Worm (Caenorhabditis elegans): ENCODE data around the gene sra-36.
A peak's percentile ranks its signal among the peaks of the same experiment; 100 is the strongest.

sra-36 gene

DNA sequence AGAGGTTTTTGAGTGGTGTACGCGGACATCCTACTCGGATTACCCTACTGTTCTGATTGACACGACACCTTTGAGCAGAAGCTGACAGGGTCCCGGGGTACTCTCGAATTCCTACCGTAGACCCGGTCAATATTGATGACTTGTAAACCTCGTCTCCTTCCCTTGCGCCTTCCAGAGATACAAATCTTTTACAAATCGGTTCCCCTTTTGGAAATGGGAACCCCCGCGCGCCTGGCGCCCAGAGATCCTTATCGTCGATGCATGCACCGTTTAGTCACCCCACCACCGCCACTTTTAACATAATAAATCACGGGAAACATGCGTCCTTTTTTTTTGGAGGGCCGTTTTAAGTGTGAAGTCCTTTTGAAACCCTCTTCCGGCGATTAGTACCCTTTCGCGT, 32.6 kb upstream of the sra-36 start:
- TF ChIP-seq nhr-77 (tag; optimal IDR thresholded peaks at IDR 0.05) (no peak), elt-3 (tag; optimal IDR thresholded peaks at IDR 0.05) (no peak), xbp-1 (tag; optimal IDR thresholded peaks at IDR 0.05) (no peak), nhr-85 (tag) (peak; percentile 84), lin-14 (GFP tag; optimal IDR thresholded peaks at IDR 0.05) (peak; percentile 67), ces-1 (GFP tag; optimal IDR thresholded peaks at IDR 0.05) (no peak), nhr-19 (GFP tag; conservative IDR thresholded peaks at IDR 0.05) (no peak), lin-15B (tag; optimal IDR thresholded peaks at IDR 0.05) (no peak), dpl-1 (GFP tag; optimal IDR thresholded peaks at IDR 0.05) (no peak), nhr-71 (tag; optimal IDR thresholded peaks at IDR 0.05) (no peak)

DNA sequence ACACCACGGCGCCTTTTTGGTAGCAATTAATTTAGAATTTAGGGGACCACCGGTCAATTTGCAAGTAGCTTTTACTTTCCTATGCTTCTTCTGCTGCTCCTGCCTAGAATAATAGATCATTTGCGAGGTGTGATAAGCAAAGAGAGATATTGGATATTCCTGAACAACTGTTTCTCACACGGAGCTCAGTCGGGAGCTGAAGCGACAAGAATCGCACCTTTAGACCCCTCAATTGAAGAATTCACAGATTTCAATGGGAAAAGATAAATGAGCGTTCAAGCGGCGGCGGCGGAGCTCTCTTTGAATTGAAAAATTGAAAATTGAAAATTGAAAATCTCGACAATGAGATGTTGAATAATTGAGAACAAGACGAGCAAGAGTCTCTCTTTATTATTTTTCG, 32.0 kb upstream of the sra-36 start:
- TF ChIP-seq fkh-8 (tag; optimal IDR thresholded peaks at IDR 0.05) (no peak), rnt-1 (tag; optimal IDR thresholded peaks at IDR 0.05) (peak; percentile 11)

DNA sequence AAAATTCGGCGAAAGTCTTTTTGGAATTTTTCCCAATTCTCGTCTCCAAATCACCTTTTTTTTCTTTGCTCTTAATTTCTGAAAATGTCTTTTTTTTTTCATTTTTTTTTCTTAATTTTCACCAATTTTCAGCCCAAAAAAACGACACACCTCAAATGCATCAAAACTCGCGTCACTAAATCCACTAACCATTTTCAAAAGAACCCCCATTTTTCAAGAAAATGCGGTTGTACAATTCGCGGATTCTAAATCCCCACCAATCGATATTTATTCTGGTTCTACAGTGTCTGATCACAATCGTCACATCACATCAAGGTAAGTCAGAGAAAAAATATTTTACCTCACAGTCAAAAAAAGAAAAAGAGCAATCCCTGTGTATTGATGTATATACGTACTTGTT, 31.3 kb upstream of the sra-36 start, which contains the start of gene vab-1:
TSS of gene vab-1 (plus strand) at position 133 of the 400 bp plus-strand sequence.
- TF ChIP-seq efl-1 (optimal IDR thresholded peaks at IDR 0.05) = no peak
- TF ChIP-seq efl-1 (GFP tag; optimal IDR thresholded peaks at IDR 0.05 in 1 of 2) = peak in 1 of 2 experiments; percentile 70
- TF ChIP-seq nhr-90 (tag; optimal IDR thresholded peaks at IDR 0.05; ENCODE audit: poor library complexity) = no peak
- TF ChIP-seq egl-13 (tag; optimal IDR thresholded peaks at IDR 0.05) = no peak
- no peak for TF ChIP-seq lin-39 (tag; optimal IDR thresholded peaks at IDR 0.05)

DNA sequence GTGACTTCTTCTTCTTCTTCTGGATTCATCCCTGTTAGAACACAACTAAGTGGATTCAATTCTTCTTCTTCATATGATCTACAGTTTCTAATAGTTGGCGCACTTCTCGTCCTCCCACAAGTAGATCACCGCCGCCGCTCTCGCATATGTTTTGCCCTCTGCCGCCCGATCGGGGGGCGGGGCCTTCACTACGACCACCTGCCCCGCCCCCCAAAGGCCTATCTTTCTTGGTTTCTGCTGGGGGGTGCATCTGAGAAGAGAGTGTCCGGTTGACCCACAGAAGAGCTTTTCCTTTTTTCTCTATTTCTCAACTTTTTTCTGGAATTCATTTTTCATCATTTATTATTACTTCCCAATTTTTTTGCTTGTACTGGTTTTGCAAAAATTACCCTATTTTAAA, 30.6 kb upstream of the sra-36 start:
- TF ChIP-seq lin-14 (GFP tag; optimal IDR thresholded peaks at IDR 0.05) = peak; percentile 9
- TF ChIP-seq nhr-85 (tag) = no peak
- no peak for TF ChIP-seq nhr-47 (tag; optimal IDR thresholded peaks at IDR 0.05)
- TF ChIP-seq rnt-1 (tag; optimal IDR thresholded peaks at IDR 0.05) = peak; percentile 20
- TF ChIP-seq blmp-1 (tag; optimal IDR thresholded peaks at IDR 0.05) = peak; percentile 5
- no peak for TF ChIP-seq efl-1 (optimal IDR thresholded peaks at IDR 0.05)
- peak in 1 of 2 experiments; percentile 63 for TF ChIP-seq efl-1 (GFP tag; optimal IDR thresholded peaks at IDR 0.05 in 1 of 2)

DNA sequence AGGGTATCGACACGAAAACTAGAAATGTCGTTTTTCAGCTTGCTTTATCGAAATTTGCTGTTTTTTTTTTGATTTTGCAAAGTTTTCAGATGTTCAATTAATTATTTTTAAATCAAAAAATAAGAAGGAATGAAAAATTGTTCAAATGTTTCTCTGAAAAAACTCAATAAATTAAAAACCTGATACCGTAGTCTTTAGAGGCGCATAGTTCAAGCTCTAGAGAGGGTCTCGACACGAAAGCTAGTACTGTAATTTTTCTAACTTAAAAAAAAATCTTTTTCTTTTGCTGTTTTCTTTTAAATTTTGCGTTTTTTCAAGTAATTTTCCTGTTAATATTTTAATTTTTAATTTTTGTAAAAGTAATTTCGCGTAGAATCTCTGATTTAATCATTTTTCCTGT, 25.7 kb upstream of the sra-36 start:
- TF ChIP-seq nhr-47 (tag; optimal IDR thresholded peaks at IDR 0.05) (no peak), Y116A8C.19 (tag; optimal IDR thresholded peaks at IDR 0.05; ENCODE audit: borderline replicate concordance) (no peak)

DNA sequence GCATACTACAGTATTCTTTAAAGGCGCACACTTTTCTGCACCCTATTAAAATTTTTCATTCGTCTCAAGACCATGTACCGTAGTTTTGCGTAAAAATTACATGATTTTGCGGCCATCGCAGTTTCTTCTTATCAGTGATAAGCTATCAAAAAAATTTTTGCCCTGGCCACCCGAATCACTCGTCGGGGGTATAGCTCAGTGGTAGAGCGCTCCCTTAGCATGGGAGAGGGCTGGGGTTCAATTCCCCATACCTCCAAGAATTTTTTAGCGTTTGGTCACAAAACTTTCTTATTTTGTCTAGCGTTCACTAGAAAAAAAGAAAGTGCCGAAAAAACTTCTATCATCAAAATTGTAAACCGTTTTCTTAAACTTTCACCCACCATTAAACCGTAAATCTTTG, 24.7 kb upstream of the sra-36 start:
- peak; percentile 39 for TF ChIP-seq elt-2 (tag; optimal IDR thresholded peaks at IDR 0.05)
- TF ChIP-seq grh-1 (GFP tag; IDR thresholded peaks at IDR 0.05) = no peak

DNA sequence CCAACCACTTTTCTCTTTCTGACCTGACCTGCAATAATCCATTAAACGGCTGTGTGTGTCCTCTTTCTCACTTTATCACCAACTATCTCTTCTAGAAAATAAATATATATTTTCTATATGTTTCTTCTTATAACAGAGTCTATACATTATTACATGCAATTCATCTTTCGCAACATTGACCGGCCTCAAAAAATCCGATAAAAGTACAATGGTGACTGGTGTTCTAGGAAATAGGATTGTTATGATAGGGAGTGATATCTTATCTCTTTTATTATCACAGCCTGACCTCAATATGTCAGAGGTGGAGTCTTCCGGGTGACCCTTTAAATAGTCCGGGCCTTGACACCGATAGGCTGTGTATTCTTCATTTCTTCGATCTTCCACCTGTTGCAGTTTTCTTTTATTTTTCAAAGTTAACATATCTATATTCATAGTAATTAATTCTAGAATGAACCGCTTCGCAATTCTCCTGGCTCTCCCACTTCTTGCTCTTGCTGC, 22.0 kb upstream of the sra-36 start, which contains the start of gene dao-2:
TSS of gene dao-2 (plus strand) at position 448 of the 498 bp plus-strand sequence.
- no peak for TF ChIP-seq efl-1 (optimal IDR thresholded peaks at IDR 0.05)
- TF ChIP-seq efl-1 (GFP tag; optimal IDR thresholded peaks at IDR 0.05 in 1 of 2) = peak in 1 of 2 experiments; percentile 59
- no peak for TF ChIP-seq fos-1 (tag; optimal IDR thresholded peaks at IDR 0.05)
- TF ChIP-seq unc-98 (GFP tag; IDR thresholded peaks at IDR 0.05) = no peak
- no peak for TF ChIP-seq ceh-82 (tag; optimal IDR thresholded peaks at IDR 0.05)
- no peak for TF ChIP-seq ceh-88 (GFP tag; IDR thresholded peaks at IDR 0.05)
- TF ChIP-seq irx-1 (tag; optimal IDR thresholded peaks at IDR 0.05) = no peak
- TF ChIP-seq F16B12.6 (tag; optimal IDR thresholded peaks at IDR 0.05) = no peak
- TF ChIP-seq nhr-47 (tag; optimal IDR thresholded peaks at IDR 0.05) = no peak
- no peak for TF ChIP-seq ztf-4 (tag; optimal IDR thresholded peaks at IDR 0.05)
- TF ChIP-seq blmp-1 (tag; optimal IDR thresholded peaks at IDR 0.05) = peak; percentile 68
- no peak for TF ChIP-seq elt-2 (tag; optimal IDR thresholded peaks at IDR 0.05)
- no peak for TF ChIP-seq mep-1 (tag; optimal IDR thresholded peaks at IDR 0.05)
- TF ChIP-seq alr-1 (tag; optimal IDR thresholded peaks at IDR 0.05; ENCODE audit: borderline replicate concordance) = no peak
- TF ChIP-seq egl-13 (tag; optimal IDR thresholded peaks at IDR 0.05) = no peak
- TF ChIP-seq ets-5 (GFP tag; IDR thresholded peaks at IDR 0.05) = no peak
- no peak for TF ChIP-seq nhr-84 (tag; optimal IDR thresholded peaks at IDR 0.05)
- peak in 2 of 6 experiments; percentile 50 to 60 for TF ChIP-seq elt-3 (tag; optimal IDR thresholded peaks at IDR 0.05)
- no peak for TF ChIP-seq efl-3 (GFP tag; optimal IDR thresholded peaks at IDR 0.05)
- no peak for TF ChIP-seq hlh-17 (GFP tag; optimal IDR thresholded peaks at IDR 0.05; ENCODE audit: borderline replicate concordance)
- TF ChIP-seq snu-23 (GFP tag; optimal IDR thresholded peaks at IDR 0.05) = no peak
- TF ChIP-seq C34B4.2 (tag; optimal IDR thresholded peaks at IDR 0.05) = no peak
- no peak for TF ChIP-seq sup-37 (GFP tag; optimal IDR thresholded peaks at IDR 0.05)
- TF ChIP-seq sox-4 (tag; optimal IDR thresholded peaks at IDR 0.05) = no peak
- TF ChIP-seq nhr-19 (GFP tag; conservative IDR thresholded peaks at IDR 0.05) = no peak
- no peak for TF ChIP-seq nhr-11 (tag; optimal IDR thresholded peaks at IDR 0.05)
